In the genomic region with DNA sequence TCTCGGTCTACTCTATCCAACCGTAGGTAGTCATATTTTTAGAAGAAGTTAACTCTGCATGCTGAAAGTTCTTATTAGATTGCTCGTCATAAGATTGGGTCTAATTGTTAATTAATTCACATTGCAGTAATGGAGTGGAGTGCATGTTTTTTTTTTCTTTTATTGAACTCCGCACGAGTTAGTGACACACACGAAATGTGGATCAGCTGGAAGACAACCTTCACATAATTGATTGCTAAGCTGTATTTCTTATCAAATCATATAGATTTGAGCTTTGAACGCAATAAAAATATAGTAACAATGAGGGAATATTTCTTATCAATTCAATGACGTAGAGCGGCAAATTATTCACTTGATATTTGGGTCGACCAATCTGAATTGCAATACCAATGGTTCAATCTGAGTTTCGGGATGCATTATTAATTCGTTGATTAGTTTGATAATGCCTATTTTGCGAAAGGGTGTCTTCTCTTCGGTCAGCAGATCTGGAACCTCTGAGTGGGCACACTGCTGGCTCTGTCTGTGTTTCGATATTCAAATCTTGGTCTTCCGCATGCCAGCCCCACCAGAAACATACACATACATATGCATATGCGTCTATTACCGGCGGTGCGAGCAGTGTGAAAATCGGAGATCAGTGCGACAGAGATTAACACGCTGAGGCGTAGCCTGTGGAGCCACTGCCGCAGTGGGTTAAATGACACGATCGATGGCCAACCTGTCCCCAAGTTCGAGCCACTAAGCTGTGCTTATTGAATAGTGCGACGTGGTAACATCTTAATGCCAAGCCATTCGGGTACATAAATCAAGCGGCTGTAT, we compare ENCODE assay signal across 1 fruit fly cellular context.
TF ChIP-seq lines count a peak whose summit lies in the region.

No protein-coding gene starts in this region.

TF ChIP-seq in whole organism, embryonic, 481 proteins besides CTCF, POLR2A, EP300 and RAD21 (continued from another document and continues in another):
- no peak for TF ChIP-seq schlank (tag; optimal IDR thresholded peaks at IDR 0.05; lab: Kevin White, UChicago)
- no peak for TF ChIP-seq fd102C (GFP tag; optimal IDR thresholded peaks at IDR 0.05; lab: Kevin White, UChicago)
- no peak for TF ChIP-seq Tbp (GFP tag; optimal IDR thresholded peaks at IDR 0.05; lab: Kevin White, UChicago)
- no peak for TF ChIP-seq CG7987 (GFP tag; optimal IDR thresholded peaks at IDR 0.05; lab: Kevin White, UChicago)
- peak; percentile 20 for TF ChIP-seq mam (GFP tag; optimal IDR thresholded peaks at IDR 0.05; lab: Kevin White, UChicago)
- TF ChIP-seq CG6813 (GFP tag; optimal IDR thresholded peaks at IDR 0.05; lab: Kevin White, UChicago), result no peak
- TF ChIP-seq CG31388 (GFP tag; optimal IDR thresholded peaks at IDR 0.05; lab: Kevin White, UChicago), result no peak
- TF ChIP-seq oc (tag; optimal IDR thresholded peaks at IDR 0.05; lab: Kevin White, UChicago), result peak; percentile 85
- peak; percentile 7 for TF ChIP-seq cwo (GFP tag; optimal IDR thresholded peaks at IDR 0.05; lab: Kevin White, UChicago)
- TF ChIP-seq mirr (GFP tag; optimal IDR thresholded peaks at IDR 0.05; lab: Kevin White, UChicago), result no peak
- TF ChIP-seq NC2α (GFP tag; optimal IDR thresholded peaks at IDR 0.05; lab: Kevin White, UChicago), result no peak
- TF ChIP-seq Hr3 (GFP tag; optimal IDR thresholded peaks at IDR 0.05; lab: Kevin White, UChicago), result no peak
- TF ChIP-seq CG10979 (tag; optimal IDR thresholded peaks at IDR 0.05; lab: Kevin White, UChicago), result peak; percentile 14
- no peak for TF ChIP-seq aop (GFP tag; IDR thresholded peaks at IDR 0.05; lab: Robert Waterston, UW)
- no peak for TF ChIP-seq TFAM (GFP tag; optimal IDR thresholded peaks at IDR 0.05; lab: Kevin White, UChicago)
- no peak for TF ChIP-seq E2f2 (GFP tag; IDR thresholded peaks at IDR 0.05; lab: Robert Waterston, UW)
- TF ChIP-seq CG2116 (GFP tag; optimal IDR thresholded peaks at IDR 0.05; lab: Kevin White, UChicago), result no peak
- TF ChIP-seq MTF-1 (GFP tag; optimal IDR thresholded peaks at IDR 0.05; lab: Kevin White, UChicago; ENCODE audit: borderline replicate concordance), result no peak
- TF ChIP-seq CG3726 (GFP tag; IDR thresholded peaks at IDR 0.05; lab: Robert Waterston, UW), result no peak
- TF ChIP-seq tll (GFP tag; optimal IDR thresholded peaks at IDR 0.05; lab: Kevin White, UChicago), result no peak
- TF ChIP-seq CG8290 (GFP tag; optimal IDR thresholded peaks at IDR 0.05; lab: Kevin White, UChicago), result no peak
- TF ChIP-seq CG8290 (tag; optimal IDR thresholded peaks at IDR 0.05; lab: Kevin White, UChicago), result peak in 1 of 2 experiments; percentile 44
- TF ChIP-seq lola (GFP tag; optimal IDR thresholded peaks at IDR 0.05; lab: Kevin White, UChicago), result no peak
- TF ChIP-seq H2.0 (GFP tag; IDR thresholded peaks at IDR 0.05; lab: Robert Waterston, UW), result no peak
- no peak for TF ChIP-seq tx (GFP tag; optimal IDR thresholded peaks at IDR 0.05; lab: Kevin White, UChicago)
- peak; percentile 26 for TF ChIP-seq tio (GFP tag; optimal IDR thresholded peaks at IDR 0.05; lab: Kevin White, UChicago)
- TF ChIP-seq CG18262 (tag; optimal IDR thresholded peaks at IDR 0.05; lab: Kevin White, UChicago), result peak; percentile 32
- no peak for TF ChIP-seq h (optimal IDR thresholded peaks at IDR 0.05; lab: Kevin White, UChicago)
- no peak for TF ChIP-seq CG30431 (GFP tag; optimal IDR thresholded peaks at IDR 0.05; lab: Kevin White, UChicago)
- TF ChIP-seq Lpt (GFP tag; optimal IDR thresholded peaks at IDR 0.05; lab: Kevin White, UChicago), result no peak
- TF ChIP-seq CG4424 (GFP tag; optimal IDR thresholded peaks at IDR 0.05; lab: Kevin White, UChicago), result no peak
- TF ChIP-seq CG4282 (GFP tag; optimal IDR thresholded peaks at IDR 0.05; lab: Kevin White, UChicago), result no peak
- no peak for TF ChIP-seq Usf (GFP tag; optimal IDR thresholded peaks at IDR 0.05; lab: Kevin White, UChicago)
- TF ChIP-seq lbe (GFP tag; optimal IDR thresholded peaks at IDR 0.05; lab: Kevin White, UChicago), result no peak
- TF ChIP-seq Sry-δ (GFP tag; optimal IDR thresholded peaks at IDR 0.05; lab: Kevin White, UChicago), result no peak
- no peak for TF ChIP-seq Hey (tag; optimal IDR thresholded peaks at IDR 0.05; lab: Kevin White, UChicago)
- no peak for TF ChIP-seq gcm2 (GFP tag; optimal IDR thresholded peaks at IDR 0.05; lab: Kevin White, UChicago)
- TF ChIP-seq Fer3 (tag; optimal IDR thresholded peaks at IDR 0.05; lab: Kevin White, UChicago), result no peak
- no peak for TF ChIP-seq CG3065 (GFP tag; optimal IDR thresholded peaks at IDR 0.05; lab: Kevin White, UChicago)
- no peak for TF ChIP-seq Nf-YA (GFP tag; IDR thresholded peaks at IDR 0.05; lab: Robert Waterston, UW)
- no peak for TF ChIP-seq run (tag; optimal IDR thresholded peaks at IDR 0.05; lab: Kevin White, UChicago)
- TF ChIP-seq Nf-YB (GFP tag; optimal IDR thresholded peaks at IDR 0.05; lab: Kevin White, UChicago), result no peak
- no peak for TF ChIP-seq CG1832 (GFP tag; optimal IDR thresholded peaks at IDR 0.05; lab: Kevin White, UChicago)
- TF ChIP-seq Ptx1 (GFP tag; IDR thresholded peaks at IDR 0.05; lab: Robert Waterston, UW), result no peak
- no peak for TF ChIP-seq pho (GFP tag; optimal IDR thresholded peaks at IDR 0.05; lab: Kevin White, UChicago)
- TF ChIP-seq CG11504 (tag; optimal IDR thresholded peaks at IDR 0.05; lab: Kevin White, UChicago), result peak; percentile 48
- peak; percentile 60 for TF ChIP-seq exex (tag; optimal IDR thresholded peaks at IDR 0.05; lab: Kevin White, UChicago)
- no peak for TF ChIP-seq CG31365 (tag; optimal IDR thresholded peaks at IDR 0.05; lab: Kevin White, UChicago)
- TF ChIP-seq CG2875 (GFP tag; optimal IDR thresholded peaks at IDR 0.05; lab: Kevin White, UChicago), result no peak
- peak; percentile 55; the same call in 2 of the 3 replicates for TF ChIP-seq row (GFP tag; IDR thresholded peaks at IDR 0.05; lab: Robert Waterston, UW)
- no peak for TF ChIP-seq NFAT (GFP tag; IDR thresholded peaks at IDR 0.05; lab: Robert Waterston, UW)
- TF ChIP-seq sob (GFP tag; IDR thresholded peaks at IDR 0.05; lab: Robert Waterston, UW), result 0 out of 2 replicates have a peak, but pooled peaks have one; percentile 35
- TF ChIP-seq CG32532 (GFP tag; IDR thresholded peaks at IDR 0.05; lab: Robert Waterston, UW), result no peak
- TF ChIP-seq Scr (GFP tag; IDR thresholded peaks at IDR 0.05; lab: Robert Waterston, UW; ENCODE audit: partially characterized antibody), result no peak
- no peak for TF ChIP-seq cato (GFP tag; optimal IDR thresholded peaks at IDR 0.05; lab: Kevin White, UChicago; ENCODE audit: borderline replicate concordance)
- TF ChIP-seq CG13424 (tag; optimal IDR thresholded peaks at IDR 0.05; lab: Kevin White, UChicago), result peak; percentile 11
- no peak for TF ChIP-seq Ssrp (tag; optimal IDR thresholded peaks at IDR 0.05; lab: Kevin White, UChicago)
- no peak for TF ChIP-seq unc-4 (GFP tag; IDR thresholded peaks at IDR 0.05; lab: Robert Waterston, UW; ENCODE audit: partially characterized antibody)
- TF ChIP-seq Nf-YC (tag; optimal IDR thresholded peaks at IDR 0.05; lab: Kevin White, UChicago), result peak; percentile 10
- TF ChIP-seq crc (GFP tag; optimal IDR thresholded peaks at IDR 0.05; lab: Kevin White, UChicago), result no peak
- TF ChIP-seq jigr1 (GFP tag; IDR thresholded peaks at IDR 0.05; lab: Robert Waterston, UW), result no peak
- no peak for TF ChIP-seq CG11695 (GFP tag; IDR thresholded peaks at IDR 0.05; lab: Robert Waterston, UW)
- TF ChIP-seq klu (GFP tag; IDR thresholded peaks at IDR 0.05; lab: Robert Waterston, UW), result no peak
- TF ChIP-seq Hmx (GFP tag; optimal IDR thresholded peaks at IDR 0.05; lab: Kevin White, UChicago), result no peak
- no peak for TF ChIP-seq MESR4 (GFP tag; optimal IDR thresholded peaks at IDR 0.05; lab: Kevin White, UChicago)
- no peak for TF ChIP-seq btn (GFP tag; optimal IDR thresholded peaks at IDR 0.05; lab: Kevin White, UChicago)
- TF ChIP-seq CG10431 (GFP tag; optimal IDR thresholded peaks at IDR 0.05; lab: Kevin White, UChicago), result no peak
- peak; percentile 41; the same call in 1 of the 2 replicates for TF ChIP-seq vvl (GFP tag; IDR thresholded peaks at IDR 0.05; lab: Robert Waterston, UW)
- peak in 1 of 2 experiments; percentile 24 for TF ChIP-seq Hr51 (GFP tag; optimal IDR thresholded peaks at IDR 0.05; lab: Kevin White, UChicago)
- no peak for TF ChIP-seq zfh1 (GFP tag; IDR thresholded peaks at IDR 0.05; lab: Robert Waterston, UW)
- TF ChIP-seq nom (GFP tag; optimal IDR thresholded peaks at IDR 0.05; lab: Kevin White, UChicago), result no peak
- TF ChIP-seq Pdp1 (GFP tag; optimal IDR thresholded peaks at IDR 0.05; lab: Kevin White, UChicago), result peak; percentile 1 to 16
- no peak for TF ChIP-seq dan (GFP tag; IDR thresholded peaks at IDR 0.05; lab: Robert Waterston, UW)
- TF ChIP-seq Dip2 (GFP tag; IDR thresholded peaks at IDR 0.05; lab: Robert Waterston, UW), result no peak
- no peak for TF ChIP-seq CG9609 (GFP tag; optimal IDR thresholded peaks at IDR 0.05; lab: Kevin White, UChicago)
- TF ChIP-seq HLHmδ (GFP tag; optimal IDR thresholded peaks at IDR 0.05; lab: Kevin White, UChicago), result no peak
- TF ChIP-seq CG6689 (GFP tag; IDR thresholded peaks at IDR 0.05; lab: Robert Waterston, UW), result no peak
- TF ChIP-seq CHES-1-like (GFP tag; optimal IDR thresholded peaks at IDR 0.05; lab: Kevin White, UChicago), result no peak
- no peak for TF ChIP-seq Gsc (GFP tag; IDR thresholded peaks at IDR 0.05; lab: Robert Waterston, UW)
- peak; percentile 48; the same call in 1 of the 3 replicates for TF ChIP-seq CG17361 (GFP tag; IDR thresholded peaks at IDR 0.05; lab: Robert Waterston, UW)
- no peak for TF ChIP-seq fd96Cb (tag; optimal IDR thresholded peaks at IDR 0.05; lab: Kevin White, UChicago)
- TF ChIP-seq CoRest (tag; optimal IDR thresholded peaks at IDR 0.05; lab: Kevin White, UChicago), result peak; percentile 34
- no peak for TF ChIP-seq wdn (GFP tag; IDR thresholded peaks at IDR 0.05; lab: Robert Waterston, UW)
- no peak for TF ChIP-seq CG10654 (GFP tag; optimal IDR thresholded peaks at IDR 0.05; lab: Kevin White, UChicago)
- TF ChIP-seq CG6175 (GFP tag; IDR thresholded peaks at IDR 0.05; lab: Robert Waterston, UW), result no peak
- no peak for TF ChIP-seq jumu (GFP tag; optimal IDR thresholded peaks at IDR 0.05; lab: Kevin White, UChicago)
- TF ChIP-seq onecut (GFP tag; IDR thresholded peaks at IDR 0.05; lab: Robert Waterston, UW), result no peak
- peak; percentile 88 for TF ChIP-seq sens (GFP tag; lab: Kevin White, UChicago)
- TF ChIP-seq Camta (GFP tag; optimal IDR thresholded peaks at IDR 0.05; lab: Kevin White, UChicago), result peak; percentile 22
- no peak for TF ChIP-seq CG8089 (GFP tag; optimal IDR thresholded peaks at IDR 0.05; lab: Kevin White, UChicago)
- TF ChIP-seq CG11085 (GFP tag; IDR thresholded peaks at IDR 0.05; lab: Robert Waterston, UW), result no peak
- no peak for TF ChIP-seq E2f1 (GFP tag; IDR thresholded peaks at IDR 0.05; lab: Robert Waterston, UW)
- no peak for TF ChIP-seq CG1529 (GFP tag; optimal IDR thresholded peaks at IDR 0.05; lab: Kevin White, UChicago)
- TF ChIP-seq Bdp1 (GFP tag; optimal IDR thresholded peaks at IDR 0.05; lab: Kevin White, UChicago), result no peak
- 0 out of 2 replicates have a peak, but pooled peaks have one; percentile 14 for TF ChIP-seq ttk (GFP tag; IDR thresholded peaks at IDR 0.05; lab: Robert Waterston, UW)
- no peak for TF ChIP-seq CG10274 (GFP tag; optimal IDR thresholded peaks at IDR 0.05; lab: Kevin White, UChicago)
- TF ChIP-seq abd-A (tag; optimal IDR thresholded peaks at IDR 0.05; lab: Kevin White, UChicago), result peak; percentile 15
- no peak for TF ChIP-seq Vsx1 (GFP tag; optimal IDR thresholded peaks at IDR 0.05; lab: Kevin White, UChicago)
- TF ChIP-seq CG10462 (GFP tag; optimal IDR thresholded peaks at IDR 0.05; lab: Kevin White, UChicago), result no peak
- TF ChIP-seq CG15696 (tag; optimal IDR thresholded peaks at IDR 0.05; lab: Kevin White, UChicago), result no peak
- TF ChIP-seq cg (GFP tag; optimal IDR thresholded peaks at IDR 0.05; lab: Kevin White, UChicago), result no peak
- TF ChIP-seq CG13894 (tag; optimal IDR thresholded peaks at IDR 0.05; lab: Kevin White, UChicago), result no peak
- no peak for TF ChIP-seq esg (GFP tag; conservative IDR thresholded peaks at IDR 0.05; lab: Robert Waterston, UW)
- no peak for TF ChIP-seq bab2 (GFP tag; optimal IDR thresholded peaks at IDR 0.05; lab: Kevin White, UChicago)
- TF ChIP-seq hth (optimal IDR thresholded peaks at IDR 0.05; lab: Kevin White, UChicago), result no peak
- TF ChIP-seq trh (GFP tag; optimal IDR thresholded peaks at IDR 0.05; lab: Kevin White, UChicago), result no peak
- no peak for TF ChIP-seq ken (GFP tag; IDR thresholded peaks at IDR 0.05; lab: Robert Waterston, UW)
- TF ChIP-seq CG9797 (GFP tag; optimal IDR thresholded peaks at IDR 0.05; lab: Kevin White, UChicago), result no peak
- TF ChIP-seq gcm (GFP tag; optimal IDR thresholded peaks at IDR 0.05; lab: Kevin White, UChicago), result no peak
- TF ChIP-seq dysf (GFP tag; IDR thresholded peaks at IDR 0.05; lab: Robert Waterston, UW), result 0 out of 3 replicates have a peak, but pooled peaks have one; percentile 63
- TF ChIP-seq sd (tag; optimal IDR thresholded peaks at IDR 0.05; lab: Kevin White, UChicago), result peak; percentile 90
- TF ChIP-seq Med (GFP tag; lab: Kevin White, UChicago), result peak; percentile 82
- no peak for TF ChIP-seq gsb (GFP tag; IDR thresholded peaks at IDR 0.05; lab: Robert Waterston, UW)
- no peak for TF ChIP-seq CG6254 (GFP tag; optimal IDR thresholded peaks at IDR 0.05; lab: Kevin White, UChicago)
- no peak for TF ChIP-seq CG17385 (GFP tag; optimal IDR thresholded peaks at IDR 0.05; lab: Kevin White, UChicago)
- TF ChIP-seq ase (GFP tag; IDR thresholded peaks at IDR 0.05; lab: Robert Waterston, UW), result no peak
- no peak for TF ChIP-seq sisA (GFP tag; IDR thresholded peaks at IDR 0.05; lab: Robert Waterston, UW)
- TF ChIP-seq CG32767 (GFP tag; IDR thresholded peaks at IDR 0.05; lab: Robert Waterston, UW), result no peak
- TF ChIP-seq eve (GFP tag; optimal IDR thresholded peaks at IDR 0.05; lab: Kevin White, UChicago), result no peak
- peak; percentile 39 for TF ChIP-seq CG7839 (tag; optimal IDR thresholded peaks at IDR 0.05; lab: Kevin White, UChicago)
- peak; percentile 25 for TF ChIP-seq Hmr (GFP tag; optimal IDR thresholded peaks at IDR 0.05; lab: Kevin White, UChicago)
- no peak for TF ChIP-seq zen2 (GFP tag; IDR thresholded peaks at IDR 0.05; lab: Robert Waterston, UW; ENCODE audit: partially characterized antibody)
- TF ChIP-seq CG14965 (GFP tag; optimal IDR thresholded peaks at IDR 0.05; lab: Kevin White, UChicago; ENCODE audit: borderline replicate concordance), result no peak
- TF ChIP-seq az2 (GFP tag; optimal IDR thresholded peaks at IDR 0.05; lab: Kevin White, UChicago), result no peak
- no peak for TF ChIP-seq CG11560 (tag; IDR thresholded peaks at IDR 0.05; lab: Robert Waterston, UW)
- TF ChIP-seq CG18476 (GFP tag; optimal IDR thresholded peaks at IDR 0.05; lab: Kevin White, UChicago), result no peak
- TF ChIP-seq Doc3 (GFP tag; IDR thresholded peaks at IDR 0.05; lab: Robert Waterston, UW; ENCODE audit: partially characterized antibody), result no peak
- no peak for TF ChIP-seq Gug (GFP tag; IDR thresholded peaks at IDR 0.05; lab: Robert Waterston, UW)
